Worm (Caenorhabditis elegans): Measurements from ENCODE around the gene kin-36.
A peak's percentile ranks its signal among the peaks of the same experiment; 100 is the strongest.

Gene kin-36

DNA sequence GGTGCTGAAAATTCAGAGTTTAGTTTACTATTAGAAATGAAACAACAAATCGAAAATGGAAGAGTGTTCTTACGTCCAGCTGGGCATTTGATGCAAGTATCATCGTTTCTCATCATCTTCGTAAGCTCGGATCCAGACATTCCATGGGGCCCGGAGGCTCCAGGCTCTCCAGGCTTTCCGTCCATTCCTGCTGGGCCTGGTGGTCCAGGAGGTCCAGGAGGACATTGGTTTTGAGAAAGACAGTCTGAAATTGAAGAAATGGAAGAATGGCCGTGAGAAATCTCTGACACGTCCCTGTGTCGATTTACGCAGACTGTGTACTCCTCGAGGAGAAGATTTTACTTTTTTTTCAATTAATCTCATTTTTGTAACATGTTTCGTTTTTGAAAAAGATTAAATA lies 22.4 kb upstream of the kin-36 start:
- TF ChIP-seq ztf-1 (GFP tag; conservative IDR thresholded peaks at IDR 0.05), result no peak
- TF ChIP-seq lsy-2 (tag; optimal IDR thresholded peaks at IDR 0.05), result no peak
- TF ChIP-seq mab-5 (tag; optimal IDR thresholded peaks at IDR 0.05), result no peak
- no peak for TF ChIP-seq unc-55 (GFP tag; optimal IDR thresholded peaks at IDR 0.05)
- TF ChIP-seq zag-1 (tag; optimal IDR thresholded peaks at IDR 0.05), result no peak
- no peak for TF ChIP-seq lin-39 (tag; optimal IDR thresholded peaks at IDR 0.05)
- no peak for TF ChIP-seq nhr-10 (tag; optimal IDR thresholded peaks at IDR 0.05)
- TF ChIP-seq Y55F3AM.14 (GFP tag; optimal IDR thresholded peaks at IDR 0.05), result no peak
- no peak for TF ChIP-seq aly-2 (tag; optimal IDR thresholded peaks at IDR 0.05)
- no peak for TF ChIP-seq fos-1 (tag; optimal IDR thresholded peaks at IDR 0.05)

DNA sequence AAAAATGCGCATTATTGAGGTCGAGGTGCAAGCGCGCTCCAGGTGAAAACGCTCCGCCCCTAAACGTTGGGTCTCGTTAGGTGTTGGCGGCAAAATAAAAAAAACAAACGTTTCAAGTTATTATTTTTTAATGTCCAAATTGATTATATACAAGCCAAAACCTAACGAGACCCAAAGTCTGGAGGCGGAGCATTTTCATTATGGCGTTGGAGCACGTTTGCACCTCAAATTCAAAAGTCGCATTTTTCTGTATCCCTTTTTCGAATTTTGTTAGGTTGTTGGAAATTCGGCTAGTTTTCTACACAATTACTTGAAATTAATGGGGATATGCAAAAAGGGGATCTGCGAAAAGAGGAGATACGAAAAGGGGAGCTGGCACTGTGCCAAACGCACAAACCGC lies 20.9 kb upstream of the kin-36 start, which contains the start of gene col-111:
Gene col-111, minus strand, starts transcription at position 101 of the 400 bp plus-strand sequence.
- no peak for TF ChIP-seq egl-27 (tag; optimal IDR thresholded peaks at IDR 0.05)
- TF ChIP-seq F13H6.1 (tag; optimal IDR thresholded peaks at IDR 0.05), result no peak
- TF ChIP-seq peb-1 (tag; optimal IDR thresholded peaks at IDR 0.05), result no peak
- no peak for TF ChIP-seq skn-1 (tag; optimal IDR thresholded peaks at IDR 0.05)
- no peak for TF ChIP-seq unc-39 (tag; optimal IDR thresholded peaks at IDR 0.05)
- TF ChIP-seq ama-1 (optimal IDR thresholded peaks at IDR 0.05), result no peak
- no peak for TF ChIP-seq sma-9 (GFP tag; optimal IDR thresholded peaks at IDR 0.05)
- TF ChIP-seq sma-9 (tag; optimal IDR thresholded peaks at IDR 0.05), result no peak
- no peak for TF ChIP-seq aly-2 (tag; optimal IDR thresholded peaks at IDR 0.05)
- no peak for TF ChIP-seq crh-2 (tag; optimal IDR thresholded peaks at IDR 0.05)
- TF ChIP-seq ztf-1 (GFP tag; conservative IDR thresholded peaks at IDR 0.05), result no peak
- no peak for TF ChIP-seq unc-55 (GFP tag; optimal IDR thresholded peaks at IDR 0.05)
- TF ChIP-seq mbf-1 (tag; optimal IDR thresholded peaks at IDR 0.05), result no peak
- no peak for TF ChIP-seq ceh-16 (tag; optimal IDR thresholded peaks at IDR 0.05)
- no peak for TF ChIP-seq nhr-23 (tag; optimal IDR thresholded peaks at IDR 0.05)
- TF ChIP-seq sma-3 (GFP tag; optimal IDR thresholded peaks at IDR 0.05), result no peak
- no peak for TF ChIP-seq nhr-12 (tag; optimal IDR thresholded peaks at IDR 0.05)
- TF ChIP-seq blmp-1 (tag; optimal IDR thresholded peaks at IDR 0.05; ENCODE audit: insufficient read depth), result no peak

DNA sequence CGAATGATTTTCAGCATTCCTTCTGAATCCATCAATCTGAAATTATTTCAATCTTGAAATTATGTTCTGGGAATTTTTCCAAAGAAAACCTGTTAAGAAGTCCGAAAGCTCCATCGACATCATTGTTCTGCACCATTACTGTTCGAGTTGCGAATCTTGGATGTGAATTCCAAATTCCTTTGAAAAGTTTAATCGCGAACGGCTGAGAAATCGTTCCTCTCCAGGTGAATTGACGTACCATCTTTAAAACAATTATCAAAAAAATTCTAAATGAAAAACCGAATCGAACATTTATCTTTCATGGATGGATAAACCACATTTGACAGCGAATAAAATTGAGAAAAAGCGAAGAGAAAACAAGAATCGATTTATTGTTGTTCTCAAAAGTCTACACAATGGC lies 19.5 kb upstream of the kin-36 start, which contains the start of gene mrps-21:
Gene mrps-21, minus strand, starts transcription at position 241 of the 400 bp plus-strand sequence.
- no peak for TF ChIP-seq R02D3.7 (tag; optimal IDR thresholded peaks at IDR 0.05)
- no peak for TF ChIP-seq nhr-12 (tag; optimal IDR thresholded peaks at IDR 0.05)
- no peak for TF ChIP-seq zag-1 (tag; optimal IDR thresholded peaks at IDR 0.05)
- peak; percentile 5 for TF ChIP-seq ama-1 (optimal IDR thresholded peaks at IDR 0.05)

DNA sequence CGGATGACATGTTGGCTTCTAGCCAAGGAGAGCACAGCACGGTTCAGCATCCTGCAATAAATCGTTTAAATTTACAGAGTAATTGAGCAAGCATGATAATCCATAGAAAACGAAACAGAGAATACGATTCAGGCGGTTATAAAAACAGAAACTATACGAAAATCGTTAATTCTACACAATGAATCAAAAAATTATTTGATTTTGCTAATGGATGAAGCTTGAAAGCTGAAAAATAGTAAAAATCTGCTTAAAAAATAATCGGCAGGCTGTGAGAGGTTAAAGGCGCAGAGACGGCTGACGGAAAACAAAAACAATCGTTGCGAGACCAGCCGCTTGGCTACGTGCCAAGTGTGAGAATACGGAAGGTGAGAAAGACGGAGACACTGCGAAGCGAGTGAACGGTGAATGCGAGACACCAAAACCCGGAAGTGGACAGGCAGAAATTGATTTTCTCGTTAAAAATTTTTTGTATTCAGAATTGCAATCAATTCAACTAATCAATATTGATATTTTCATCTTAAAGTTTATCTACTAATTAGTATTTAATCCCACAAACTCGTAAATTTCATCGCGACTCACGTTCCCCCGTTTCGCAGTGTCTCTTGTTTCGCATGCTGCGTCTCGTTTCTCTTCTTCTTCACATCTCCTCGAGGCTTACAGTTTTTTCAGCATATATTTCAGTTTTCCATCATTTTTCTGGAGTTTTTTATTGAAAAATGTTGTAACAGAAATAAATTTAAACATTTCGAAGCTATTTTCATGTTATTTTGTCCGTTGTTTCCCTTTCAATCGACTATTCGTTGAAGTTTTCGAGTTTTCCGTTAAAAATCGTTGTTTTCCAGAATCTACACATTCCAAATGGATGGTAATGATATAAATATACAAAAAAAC lies 18.4 kb upstream of the kin-36 start, which contains the start of the genes F29B9.11 and jmjd-1.2:
Gene F29B9.11, minus strand, starts transcription at position 51 of the 891 bp plus-strand sequence.
Gene jmjd-1.2, plus strand, starts transcription at position 841 of the 891 bp plus-strand sequence.
- TF ChIP-seq unc-55 (GFP tag; optimal IDR thresholded peaks at IDR 0.05) (peak; percentile 89), sma-9 (GFP tag; optimal IDR thresholded peaks at IDR 0.05) (peak; percentile 88), sma-9 (tag; optimal IDR thresholded peaks at IDR 0.05) (no peak), ZK546.5 (tag; optimal IDR thresholded peaks at IDR 0.05) (peak; percentile 72), ztf-1 (GFP tag; conservative IDR thresholded peaks at IDR 0.05) (no peak), snpc-4 (tag; optimal IDR thresholded peaks at IDR 0.05) (peak; percentile 78), lin-13 (GFP tag; optimal IDR thresholded peaks at IDR 0.05) (peak; percentile 93), C34F6.9 (tag; optimal IDR thresholded peaks at IDR 0.05) (peak; percentile 97), elt-3 (tag; optimal IDR thresholded peaks at IDR 0.05) (no peak), egl-27 (tag; optimal IDR thresholded peaks at IDR 0.05) (peak; percentile 78), nhr-10 (tag; optimal IDR thresholded peaks at IDR 0.05) (peak; percentile 30), nhr-12 (tag; optimal IDR thresholded peaks at IDR 0.05) (no peak), Y55F3AM.14 (GFP tag; optimal IDR thresholded peaks at IDR 0.05) (peak; percentile 74), R02D3.7 (tag; optimal IDR thresholded peaks at IDR 0.05) (peak; percentile 47), lin-11 (tag; optimal IDR thresholded peaks at IDR 0.05) (peak; percentile 91), fos-1 (tag; optimal IDR thresholded peaks at IDR 0.05) (peak; percentile 72), ceh-16 (tag; optimal IDR thresholded peaks at IDR 0.05) (peak; percentile 54), nhr-11 (tag; optimal IDR thresholded peaks at IDR 0.05) (no peak), lin-39 (tag; optimal IDR thresholded peaks at IDR 0.05) (no peak), mbf-1 (tag; optimal IDR thresholded peaks at IDR 0.05) (peak; percentile 2), ama-1 (optimal IDR thresholded peaks at IDR 0.05) (no peak), nhr-129 (tag; optimal IDR thresholded peaks at IDR 0.05) (peak; percentile 84), nhr-237 (tag; optimal IDR thresholded peaks at IDR 0.05) (peak; percentile 73), zag-1 (tag; optimal IDR thresholded peaks at IDR 0.05) (peak; percentile 68), elt-1 (tag; optimal IDR thresholded peaks at IDR 0.05) (no peak), blmp-1 (tag; optimal IDR thresholded peaks at IDR 0.05; ENCODE audit: insufficient read depth) (peak; percentile 75), nhr-21 (tag; optimal IDR thresholded peaks at IDR 0.05) (peak; percentile 89), nhr-6 (tag; optimal IDR thresholded peaks at IDR 0.05) (peak; percentile 55), peb-1 (tag; optimal IDR thresholded peaks at IDR 0.05) (no peak), dmd-4 (tag; optimal IDR thresholded peaks at IDR 0.05) (no peak), ztf-4 (tag; optimal IDR thresholded peaks at IDR 0.05) (peak; percentile 76), nhr-77 (tag; optimal IDR thresholded peaks at IDR 0.05) (peak; percentile 39), nhr-25 (tag; optimal IDR thresholded peaks at IDR 0.05) (peak; percentile 88), ceh-82 (tag; optimal IDR thresholded peaks at IDR 0.05) (no peak), mdl-1 (tag; optimal IDR thresholded peaks at IDR 0.05) (peak in 1 of 2 experiments; percentile 51)

Data from whole organism, L2 larva.